Fruit fly (Drosophila melanogaster) whole organism, wandering third instar larva: ENCODE measurements around the gene CG8001.

Experiments used
- Abd-B ChIP-seq: fragments of >200 bp; optimal IDR thresholded peaks from 2 replicates; lab custom pipeline; 2017; ENCODE audit warnings: missing biosample characterization, missing genetic modification characterization
- CG32264 ChIP-seq: fragments of 200-800 bp; sonication (Bioruptor generic); optimal IDR thresholded peaks from 2 replicates; lab custom pipeline; 2016; ENCODE audit warnings: missing biosample characterization, missing genetic modification characterization
- CG9705 ChIP-seq: fragments of 200-800 bp; sonication (Bioruptor generic); optimal IDR thresholded peaks from 2 replicates; lab custom pipeline; 2018; ENCODE audit warnings: missing biosample characterization, mild to moderate bottlenecking, missing genetic modification characterization
- CrebA ChIP-seq: fragments of 200-800 bp; sonication (Bioruptor generic); optimal IDR thresholded peaks from 2 replicates; lab custom pipeline; 2016; ENCODE audit warnings: missing biosample characterization, mild to moderate bottlenecking, missing genetic modification characterization, borderline replicate concordance
- Dfd ChIP-seq: fragments of >200 bp; optimal IDR thresholded peaks from 2 replicates; lab custom pipeline; 2017; ENCODE audit warnings: missing biosample characterization, missing genetic modification characterization
- Dif ChIP-seq: fragments of 200-275, 200-300 bp; sonication (Bioruptor generic); optimal IDR thresholded peaks from 2 replicates; lab custom pipeline; 2018; ENCODE audit warnings: missing biosample characterization, missing genetic modification characterization; ENCODE audit not compliant: partially characterized antibody
- GATAd ChIP-seq: sonication (Bioruptor generic); optimal IDR thresholded peaks from 2 replicates; lab custom pipeline; 2016; ENCODE audit warnings: missing biosample characterization, missing genetic modification characterization
- HLH106 ChIP-seq: fragments of 200-800 bp; optimal IDR thresholded peaks from 3 replicates; lab custom pipeline; 2019; ENCODE audit warnings: missing biosample characterization, mild to moderate bottlenecking, missing genetic modification characterization, moderate library complexity
- Hnf4 ChIP-seq: fragments of 200-800 bp; sonication (Bioruptor generic); optimal IDR thresholded peaks from 2 replicates; lab custom pipeline; 2016; ENCODE audit warnings: missing biosample characterization, mild to moderate bottlenecking, missing genetic modification characterization
- Hr78 ChIP-seq: fragments of >200 bp; optimal IDR thresholded peaks from 2 replicates; lab custom pipeline; 2017; ENCODE audit warnings: missing biosample characterization, missing genetic modification characterization
- Hr83 ChIP-seq: fragments of 200-300 bp; sonication (Bioruptor generic); optimal IDR thresholded peaks from 2 replicates; lab custom pipeline; 2016; ENCODE audit warnings: missing biosample characterization, mild to moderate bottlenecking, missing genetic modification characterization, moderate library complexity; ENCODE audit not compliant: poor library complexity, severe bottlenecking
- Jra ChIP-seq: sonication (Bioruptor generic); optimal IDR thresholded peaks from 2 replicates; lab custom pipeline; 2016; ENCODE audit warnings: missing biosample characterization, missing genetic modification characterization
- Mio ChIP-seq: sonication (Bioruptor generic); optimal IDR thresholded peaks from 2 replicates; lab custom pipeline; 2016; ENCODE audit warnings: missing biosample characterization, missing genetic modification characterization
- Myc ChIP-seq: fragments of >200 bp; optimal IDR thresholded peaks from 2 replicates; lab custom pipeline; 2017
- N ChIP-seq: fragments of >200 bp; optimal IDR thresholded peaks from 2 replicates; lab custom pipeline; 2018; ENCODE audit warnings: missing biosample characterization, missing external identifiers, missing genetic modification characterization
- OdsH ChIP-seq: fragments of 200-800 bp; sonication (Bioruptor generic); optimal IDR thresholded peaks from 2 replicates; lab custom pipeline; 2016; ENCODE audit warnings: missing biosample characterization, mild to moderate bottlenecking, missing genetic modification characterization
- Rel ChIP-seq, 2 experiments: fragments of 200-800 bp; sonication (Bioruptor generic) in 1 of 2; optimal IDR thresholded peaks; 2 replicates in 1 of 2; 3 replicates in 1 of 2; lab custom pipeline; 2016 to 2019; ENCODE audit warnings: mild to moderate bottlenecking in 2 of 2, missing biosample characterization in 2 of 2, missing genetic modification characterization in 2 of 2, moderate library complexity in 1 of 2
- Sp1 ChIP-seq: fragments of 200-800 bp; sonication (Bioruptor generic); optimal IDR thresholded peaks from 3 replicates; lab custom pipeline; 2019; ENCODE audit warnings: missing biosample characterization, mild to moderate bottlenecking, missing genetic modification characterization, moderate library complexity
- Vsx2 ChIP-seq: fragments of 200-300, 225-300 bp; sonication (Bioruptor generic); optimal IDR thresholded peaks from 2 replicates; lab custom pipeline; 2018; ENCODE audit warnings: missing biosample characterization, missing genetic modification characterization; ENCODE audit not compliant: partially characterized antibody
- br ChIP-seq: fragments of 200-800 bp; sonication (Bioruptor generic); optimal IDR thresholded peaks from 2 replicates; lab custom pipeline; 2016; ENCODE audit warnings: missing biosample characterization, missing genetic modification characterization
- brk ChIP-seq: fragments of 200-800 bp; sonication (Bioruptor generic); optimal IDR thresholded peaks from 2 replicates; lab custom pipeline; 2016; ENCODE audit warnings: missing biosample characterization, mild to moderate bottlenecking, missing genetic modification characterization
- dl ChIP-seq, 2 experiments: fragments of 175-275, 200-275 bp in 1 of 2; fragments of 200-275 bp in 1 of 2; sonication (Bioruptor generic); optimal IDR thresholded peaks; lab custom pipeline; 2018; ENCODE audit warnings: mild to moderate bottlenecking in 2 of 2, missing biosample characterization in 2 of 2, missing genetic modification characterization in 2 of 2, moderate library complexity in 2 of 2; ENCODE audit not compliant: partially characterized antibody in 2 of 2, insufficient read depth in 1 of 2
- dmrt93B ChIP-seq: fragments of 200-800 bp; sonication (Bioruptor generic); optimal IDR thresholded peaks from 2 replicates; lab custom pipeline; 2018; ENCODE audit warnings: missing biosample characterization, mild to moderate bottlenecking, missing genetic modification characterization
- dsf ChIP-seq: sonication (Bioruptor generic); optimal IDR thresholded peaks from 2 replicates; lab custom pipeline; 2016; ENCODE audit warnings: missing biosample characterization, missing genetic modification characterization, borderline replicate concordance
- ey ChIP-seq: fragments of 200-800 bp; sonication (Bioruptor generic); optimal IDR thresholded peaks from 2 replicates; lab custom pipeline; 2016; ENCODE audit warnings: missing biosample characterization, missing genetic modification characterization
- foxo ChIP-seq, 2 experiments: fragments of 200-800 bp; sonication (Bioruptor generic); optimal IDR thresholded peaks; 2 replicates in 1 of 2; 3 replicates in 1 of 2; lab custom pipeline; 2016 to 2017; ENCODE audit warnings: missing biosample characterization in 2 of 2, missing genetic modification characterization in 2 of 2
- fru ChIP-seq: fragments of 200-800 bp; sonication (Bioruptor generic); optimal IDR thresholded peaks from 3 replicates; lab custom pipeline; 2016; ENCODE audit warnings: missing biosample characterization, mild to moderate bottlenecking, missing genetic modification characterization
- h ChIP-seq: fragments of 200-800 bp; sonication (Bioruptor generic); optimal IDR thresholded peaks from 3 replicates; lab custom pipeline; 2016; ENCODE audit warnings: missing biosample characterization, mild to moderate bottlenecking, missing genetic modification characterization
- jim ChIP-seq: fragments of 175-275, 200-325 bp; sonication (Bioruptor generic); optimal IDR thresholded peaks from 2 replicates; lab custom pipeline; 2016; ENCODE audit warnings: missing biosample characterization, mild to moderate bottlenecking, missing genetic modification characterization
- lola ChIP-seq: fragments of >200 bp; optimal IDR thresholded peaks from 2 replicates; lab custom pipeline; 2017; ENCODE audit warnings: missing biosample characterization, missing genetic modification characterization
- pan ChIP-seq: fragments of >200 bp; optimal IDR thresholded peaks from 2 replicates; lab custom pipeline; 2017
- psq ChIP-seq: fragments of 200-800 bp; sonication (Bioruptor generic); optimal IDR thresholded peaks from 3 replicates; lab custom pipeline; 2017; ENCODE audit warnings: missing biosample characterization, mild to moderate bottlenecking, missing genetic modification characterization, moderate library complexity
- rgr ChIP-seq: fragments of 200-800 bp; sonication (Bioruptor generic); optimal IDR thresholded peaks from 3 replicates; lab custom pipeline; 2016; ENCODE audit warnings: missing biosample characterization, mild to moderate bottlenecking, missing genetic modification characterization
- sage ChIP-seq: fragments of 200-800 bp; sonication (Bioruptor generic); optimal IDR thresholded peaks from 2 replicates; lab custom pipeline; 2016; ENCODE audit warnings: missing biosample characterization, mild to moderate bottlenecking, missing genetic modification characterization
- sv ChIP-seq: fragments of 200-800 bp; sonication (Bioruptor generic); optimal IDR thresholded peaks from 3 replicates; lab custom pipeline; 2016; ENCODE audit warnings: missing biosample characterization, missing genetic modification characterization
- tai ChIP-seq: sonication (Bioruptor generic); optimal IDR thresholded peaks from 2 replicates; lab custom pipeline; 2016; ENCODE audit warnings: missing biosample characterization, missing genetic modification characterization
- usp ChIP-seq: fragments of >200 bp; optimal IDR thresholded peaks from 2 replicates; lab custom pipeline; 2017; ENCODE audit warnings: missing biosample characterization, missing genetic modification characterization
- woc ChIP-seq: sonication (Bioruptor generic); optimal IDR thresholded peaks from 2 replicates; lab custom pipeline; 2016; ENCODE audit warnings: missing biosample characterization, mild to moderate bottlenecking, missing genetic modification characterization

Gene CG8001

dm6 chr3L:1794164-1794942 lies 38.4 kb downstream of the CG8001 start:
- TF ChIP-seq sv (GFP tag; lab: Kevin White, UChicago) (no peak), jim (GFP tag; lab: Kevin White, UChicago) (no peak), CG9705 (no peak), lola (GFP tag; lab: Kevin White, UChicago) (no peak), psq (GFP tag; lab: Kevin White, UChicago) (no peak), woc (no peak), br (GFP tag; lab: Kevin White, UChicago) (no peak), Jra (no peak), Dif (GFP tag; lab: Kevin White, UChicago) (peak; percentile 68), Rel (GFP tag; optimal IDR thresholded peaks at IDR 0.05; lab: Kevin White, UChicago) (no peak), Rel (tag; optimal IDR thresholded peaks at IDR 0.05; lab: Kevin White, UChicago) (peak; percentile 28), Myc (lab: Kevin White, UChicago) (no peak), Sp1 (GFP tag; lab: Kevin White, UChicago) (no peak), h (GFP tag; lab: Kevin White, UChicago) (no peak), dl (GFP tag; optimal IDR thresholded peaks at IDR 0.05; lab: Kevin White, UChicago; ENCODE audit: insufficient read depth in 1 of 2, partially characterized antibody in 2 of 2) (peak in 1 of 2 experiments; percentile 37), sage (GFP tag; lab: Kevin White, UChicago) (no peak), Mio (GFP tag; lab: Kevin White, UChicago) (no peak), OdsH (GFP tag; lab: Kevin White, UChicago) (no peak), CrebA (GFP tag; lab: Kevin White, UChicago) (no peak)

dm6 chr3L:1794943-1795696 lies 39.2 kb downstream of the CG8001 start, which contains the start of the genes alpha-Spec, dlt and Cdc37:
Gene alpha-Spec (minus strand): TSS chr3L:1795328.
Gene dlt (minus strand): TSS chr3L:1795328.
Gene Cdc37 (plus strand): TSS chr3L:1795392.
- TF ChIP-seq jim (GFP tag; lab: Kevin White, UChicago) (no peak), usp (GFP tag; lab: Kevin White, UChicago) (no peak), psq (GFP tag; lab: Kevin White, UChicago) (peak; percentile 2), pan (no peak), br (GFP tag; lab: Kevin White, UChicago) (peak; percentile 35), brk (no peak), Abd-B (GFP tag; lab: Kevin White, UChicago) (no peak), Jra (no peak), dl (GFP tag; optimal IDR thresholded peaks at IDR 0.05; lab: Kevin White, UChicago; ENCODE audit: insufficient read depth in 1 of 2, partially characterized antibody in 2 of 2) (no peak), HLH106 (tag; lab: Kevin White, UChicago) (peak; percentile 44), GATAd (GFP tag; lab: Kevin White, UChicago) (no peak), Vsx2 (GFP tag; lab: Kevin White, UChicago) (no peak), tai (GFP tag; lab: Kevin White, UChicago) (no peak), OdsH (GFP tag; lab: Kevin White, UChicago) (peak; percentile 31), Mio (GFP tag; lab: Kevin White, UChicago) (no peak), Dfd (no peak), N (GFP tag; lab: Kevin White, UChicago) (no peak), CG9705 (peak; percentile 44), foxo (GFP tag; optimal IDR thresholded peaks at IDR 0.05; lab: Kevin White, UChicago) (no peak), dmrt93B (GFP tag; lab: Kevin White, UChicago) (no peak), fru (no peak), ey (GFP tag; lab: Kevin White, UChicago) (no peak), woc (no peak), CrebA (GFP tag; lab: Kevin White, UChicago) (no peak), Rel (GFP tag; optimal IDR thresholded peaks at IDR 0.05; lab: Kevin White, UChicago) (no peak), Rel (tag; optimal IDR thresholded peaks at IDR 0.05; lab: Kevin White, UChicago) (peak; percentile 53), Dif (GFP tag; lab: Kevin White, UChicago) (no peak), dsf (GFP tag; lab: Kevin White, UChicago) (no peak), sv (GFP tag; lab: Kevin White, UChicago) (no peak), h (GFP tag; lab: Kevin White, UChicago) (no peak), Hnf4 (GFP tag; lab: Kevin White, UChicago) (no peak), Sp1 (GFP tag; lab: Kevin White, UChicago) (peak; percentile 21), Hr78 (GFP tag; lab: Kevin White, UChicago) (no peak), Myc (lab: Kevin White, UChicago) (no peak), sage (GFP tag; lab: Kevin White, UChicago) (no peak), rgr (GFP tag; lab: Kevin White, UChicago) (peak; percentile 20), lola (GFP tag; lab: Kevin White, UChicago) (no peak), Hr83 (no peak), CG32264 (GFP tag; lab: Kevin White, UChicago) (no peak)
